Worm (Caenorhabditis elegans): ENCODE results near the gene srg-67.

- TF ChIP-seq him-1 (tag; optimal IDR thresholded peaks at IDR 0.05), result no peak
- no peak for TF ChIP-seq dao-5 (tag; optimal IDR thresholded peaks at IDR 0.05)
- no peak for TF ChIP-seq W03F9.2 (tag; optimal IDR thresholded peaks at IDR 0.05)
Observed at ce11 chrV:5432499-5432898, 30.3 kb downstream of the srg-67 start, which contains the start of gene F08F3.8.
